Fruit fly (Drosophila melanogaster): ENCODE results near the gene Josd.

Josd gene

DNA sequence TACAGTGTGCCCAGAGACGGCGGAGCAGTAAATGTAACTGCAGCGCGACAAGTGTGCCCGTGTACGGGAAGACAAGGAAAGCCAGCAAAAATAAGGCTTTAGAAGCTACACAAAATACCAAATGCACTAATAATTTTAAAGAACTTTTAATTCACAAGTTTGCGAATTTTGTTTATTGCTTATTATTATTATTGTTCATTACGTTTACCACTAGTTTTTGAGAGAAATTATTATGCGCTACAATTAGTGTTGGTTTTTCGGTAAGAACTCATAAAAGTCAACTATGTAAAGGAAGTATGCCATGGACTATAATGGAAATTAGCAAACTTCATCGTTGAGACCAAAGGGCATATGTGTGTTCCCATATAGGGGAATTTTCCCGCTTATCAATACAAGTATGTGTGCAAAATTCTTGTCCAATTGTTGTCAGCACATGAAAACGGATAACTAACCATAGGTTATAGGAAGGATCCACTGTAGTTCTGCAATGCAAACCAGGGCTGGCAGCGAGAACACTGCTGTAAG, 6.3 kb downstream of the Josd start, which contains the start of gene schlank (continued):
- TF ChIP-seq CG9727 (GFP tag; optimal IDR thresholded peaks at IDR 0.05) (peak; percentile 55), CG3847 (GFP tag; IDR thresholded peaks at IDR 0.05) (peak; percentile 25; the same call in 1 of the 2 replicates), CG6791 (GFP tag; IDR thresholded peaks at IDR 0.05; ENCODE audit: partially characterized antibody) (no peak), scrt (GFP tag; optimal IDR thresholded peaks at IDR 0.05) (no peak), HHEX (GFP tag; optimal IDR thresholded peaks at IDR 0.05) (peak; percentile 12), CG2889 (GFP tag; IDR thresholded peaks at IDR 0.05) (0 out of 3 replicates have a peak, but pooled peaks have one; percentile 13), CG6765 (GFP tag; optimal IDR thresholded peaks at IDR 0.05) (peak; percentile 20), br (optimal IDR thresholded peaks at IDR 0.05) (no peak), Atf-2 (GFP tag; optimal IDR thresholded peaks at IDR 0.05) (peak; percentile 49), B-H2 (GFP tag; optimal IDR thresholded peaks at IDR 0.05) (no peak), Spps (tag; optimal IDR thresholded peaks at IDR 0.05) (no peak), slbo (GFP tag; IDR thresholded peaks at IDR 0.05) (peak; percentile 81), Hmr (GFP tag; optimal IDR thresholded peaks at IDR 0.05) (no peak), BtbVII (GFP tag; optimal IDR thresholded peaks at IDR 0.05) (no peak), Ets65A (GFP tag) (peak; percentile 97), CG1024 (GFP tag; IDR thresholded peaks at IDR 0.05) (peak; percentile 43; the same call in 1 of the 2 replicates), CG1529 (GFP tag; optimal IDR thresholded peaks at IDR 0.05) (no peak), jumu (GFP tag; optimal IDR thresholded peaks at IDR 0.05) (peak; percentile 74), NFAT (GFP tag; IDR thresholded peaks at IDR 0.05) (peak; percentile 61), CG1233 (GFP tag; optimal IDR thresholded peaks at IDR 0.05) (peak; percentile 2), Nf-YC (tag; optimal IDR thresholded peaks at IDR 0.05) (peak; percentile 22), tna (GFP tag; IDR thresholded peaks at IDR 0.05; ENCODE audit: partially characterized antibody) (no peak), Oli (tag; optimal IDR thresholded peaks at IDR 0.05) (peak; percentile 52), Gug (GFP tag; IDR thresholded peaks at IDR 0.05) (peak; percentile 67), CG4404 (GFP tag; IDR thresholded peaks at IDR 0.05) (peak; percentile 44; the same call in 1 of the 2 replicates), Lpt (GFP tag; optimal IDR thresholded peaks at IDR 0.05) (no peak), CG14441 (GFP tag; IDR thresholded peaks at IDR 0.05) (peak; percentile 71), HLHmδ (GFP tag; optimal IDR thresholded peaks at IDR 0.05) (no peak), CG10431 (GFP tag; optimal IDR thresholded peaks at IDR 0.05) (no peak), Dfd (GFP tag; optimal IDR thresholded peaks at IDR 0.05) (no peak), p53 (GFP tag; optimal IDR thresholded peaks at IDR 0.05) (peak; percentile 14), Dbx (GFP tag; IDR thresholded peaks at IDR 0.05) (0 out of 3 replicates have a peak, but pooled peaks have one; percentile 36), CG9215 (GFP tag; IDR thresholded peaks at IDR 0.05) (peak; percentile 48; the same call in 1 of the 2 replicates), hth (optimal IDR thresholded peaks at IDR 0.05) (no peak), CG34224 (GFP tag; IDR thresholded peaks at IDR 0.05; ENCODE audit: partially characterized antibody) (no peak), CG9876 (GFP tag; optimal IDR thresholded peaks at IDR 0.05) (peak; percentile 26), Rfx (GFP tag; IDR thresholded peaks at IDR 0.05) (peak; percentile 67), CG2199 (GFP tag; IDR thresholded peaks at IDR 0.05) (no peak), bigmax (GFP tag; optimal IDR thresholded peaks at IDR 0.05) (no peak), gem (tag; optimal IDR thresholded peaks at IDR 0.05) (peak; percentile 69), Drgx (GFP tag; IDR thresholded peaks at IDR 0.05) (0 out of 2 replicates have a peak, but pooled peaks have one; percentile 29), CG4854 (GFP tag; optimal IDR thresholded peaks at IDR 0.05) (no peak), ranshi (GFP tag; IDR thresholded peaks at IDR 0.05) (peak; percentile 57; the same call in 1 of the 2 replicates), Dip2 (GFP tag; IDR thresholded peaks at IDR 0.05) (no peak), maf-S (GFP tag; optimal IDR thresholded peaks at IDR 0.05) (peak; percentile 20), repo (GFP tag; optimal IDR thresholded peaks at IDR 0.05) (peak; percentile 24), ci (GFP tag; IDR thresholded peaks at IDR 0.05) (peak; percentile 81), CG3163 (GFP tag; optimal IDR thresholded peaks at IDR 0.05) (peak; percentile 3), CG7987 (GFP tag; optimal IDR thresholded peaks at IDR 0.05) (no peak), CoRest (tag; optimal IDR thresholded peaks at IDR 0.05) (peak; percentile 68), Sin3A (optimal IDR thresholded peaks at IDR 0.05) (peak; percentile 37), CG12219 (GFP tag; optimal IDR thresholded peaks at IDR 0.05) (peak; percentile 40)
